Worm (Caenorhabditis elegans) whole organism, L4 larva: Measurements from ENCODE around the gene fbxb-34.

ENCODE experiments used
- ceh-20 ChIP-seq: fragments of 200-800 bp; sonication (Bioruptor generic); IDR thresholded peaks from 2 replicates; pipeline ENCODE4 v1.3.6; 2022; ENCODE audit warnings: missing genetic modification reagents, missing genetic modification characterization, missing compliant biosample characterization
- jun-1 ChIP-seq: fragments of 150-350 bp; optimal IDR thresholded peaks from 2 replicates; lab custom pipeline; 2014; ENCODE audit warnings: missing biosample characterization, missing genetic modification reagents, missing genetic modification characterization
- unc-39 ChIP-seq: sonication (generic microtip); optimal IDR thresholded peaks from 2 replicates; lab custom pipeline; 2017; ENCODE audit warnings: missing biosample characterization, missing genetic modification characterization
- ztf-11 ChIP-seq: fragments of 150-350 bp; optimal IDR thresholded peaks from 2 replicates; lab custom pipeline; 2014; ENCODE audit warnings: missing biosample characterization, missing genetic modification characterization

DNA sequence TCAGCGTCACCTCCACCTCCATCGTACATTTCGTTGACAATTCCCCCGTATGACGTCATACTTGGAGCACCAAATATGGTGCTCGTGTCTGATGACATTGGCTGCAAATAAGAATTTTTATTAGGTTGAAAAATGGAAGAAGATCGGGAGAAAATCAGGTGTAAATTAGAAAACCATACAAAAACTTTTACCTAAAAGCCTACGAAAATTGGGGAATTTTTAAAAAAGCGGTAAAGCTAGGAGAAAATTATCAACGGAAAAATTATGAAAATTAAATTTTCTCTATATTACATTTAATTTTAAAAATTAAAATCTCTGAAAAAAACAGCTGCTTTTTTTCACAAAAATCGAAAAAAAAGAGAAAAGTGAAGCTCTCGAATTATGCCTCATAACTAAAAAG lies 36.8 kb downstream of the fbxb-34 start, which contains the start of gene T04B8.5:
- TF ChIP-seq unc-39: no peak
- no peak for TF ChIP-seq jun-1 (tag; lab: Kevin White, UChicago)
- no peak for TF ChIP-seq ceh-20 (GFP tag; lab: Robert Waterston, UW)
- TF ChIP-seq ztf-11 (tag; lab: Kevin White, UChicago): no peak
